Worm (Caenorhabditis elegans) whole organism, young adult: ENCODE measurements around the gene lgc-24.

ENCODE experiments used
- B0019.2 ChIP-seq: fragments of 200-800 bp; sonication (Bioruptor generic); conservative IDR thresholded peaks from 2 replicates; pipeline ENCODE4 v1.3.6; 2022; ENCODE audit warnings: missing genetic modification reagents, missing genetic modification characterization, missing compliant biosample characterization
- B0035.1 ChIP-seq: sonication (generic microtip); optimal IDR thresholded peaks from 2 replicates; lab custom pipeline; 2016; ENCODE audit warnings: missing genetic modification characterization, mild to moderate bottlenecking, missing compliant biosample characterization, missing genotype, missing genetic modification reagents
- C06A6.2 ChIP-seq: fragments of 200-800 bp; sonication (Bioruptor generic); conservative IDR thresholded peaks from 2 replicates; pipeline ENCODE4 v1.3.6; 2022; ENCODE audit warnings: missing genetic modification characterization, missing compliant biosample characterization
- F23B12.7 ChIP-seq: sonication (generic microtip); optimal IDR thresholded peaks from 2 replicates; lab custom pipeline; 2017; ENCODE audit warnings: missing genetic modification characterization, mild to moderate bottlenecking, missing compliant biosample characterization, antibody characterized with exemption, moderate library complexity; ENCODE audit not compliant: insufficient read depth
- F33H1.4 ChIP-seq: fragments of 200-800 bp; sonication (Bioruptor generic); IDR thresholded peaks from 2 replicates; pipeline ENCODE4 v1.3.6; 2022; ENCODE audit warnings: missing genetic modification reagents, missing genetic modification characterization, missing compliant biosample characterization
- F52B5.7 ChIP-seq: sonication (generic microtip); optimal IDR thresholded peaks from 2 replicates; lab custom pipeline; 2016; ENCODE audit warnings: mild to moderate bottlenecking, missing genetic modification characterization, missing compliant biosample characterization
- F55B11.4 ChIP-seq: sonication (generic microtip); optimal IDR thresholded peaks from 2 replicates; lab custom pipeline; 2016; ENCODE audit warnings: missing compliant biosample characterization, missing genetic modification characterization, borderline replicate concordance; ENCODE audit not compliant: insufficient read depth
- K11D2.4 ChIP-seq: fragments of 200-800 bp; sonication (Bioruptor generic); IDR thresholded peaks from 2 replicates; pipeline ENCODE4 v1.3.6; 2022; ENCODE audit warnings: missing genetic modification reagents, missing genetic modification characterization, missing compliant biosample characterization
- T07F8.4 ChIP-seq: sonication (generic microtip); optimal IDR thresholded peaks from 2 replicates; lab custom pipeline; 2016; ENCODE audit warnings: mild to moderate bottlenecking, missing genetic modification characterization, moderate library complexity, missing compliant biosample characterization
- Y67H2A.10 ChIP-seq: fragments of 200-800 bp; sonication (Bioruptor generic); conservative IDR thresholded peaks from 2 replicates; pipeline ENCODE4 v1.3.6; 2022; ENCODE audit warnings: missing genetic modification reagents, missing genetic modification characterization, missing compliant biosample characterization
- akir-1 ChIP-seq: fragments of 200-800 bp; sonication (Bioruptor generic); optimal IDR thresholded peaks from 2 replicates; lab custom pipeline; 2018; ENCODE audit warnings: mild to moderate bottlenecking, missing genetic modification characterization, moderate library complexity, missing compliant biosample characterization
- ama-1 ChIP-seq, 3 experiments: fragments of 150-350 bp in 1 of 3; sonication (generic microtip) in 2 of 3; optimal IDR thresholded peaks; 2 replicates each; lab custom pipeline; 2014 to 2018; ENCODE audit warnings: missing biosample characterization in 2 of 3, missing genetic modification characterization in 2 of 3, missing genetic modification reagents in 2 of 3
- aptf-3 ChIP-seq: fragments of 200-800 bp; sonication (Bioruptor generic); IDR thresholded peaks from 2 replicates; pipeline ENCODE4 v1.3.6; 2022; ENCODE audit warnings: missing genetic modification characterization, missing compliant biosample characterization
- ccch-3 ChIP-seq: fragments of 200-800 bp; sonication (Bioruptor generic); optimal IDR thresholded peaks from 2 replicates; lab custom pipeline; 2018; ENCODE audit warnings: mild to moderate bottlenecking, missing genetic modification characterization, missing compliant biosample characterization
- cebp-1 ChIP-seq, 2 experiments: fragments of 200-800 bp in 1 of 2; sonication (Bioruptor generic) in 1 of 2; sonication (generic microtip) in 1 of 2; IDR thresholded peaks in 1 of 2; optimal IDR thresholded peaks in 1 of 2; 2 replicates each; pipeline versions ENCODE4 v1.3.6 to Lab custom; 2017 to 2022; ENCODE audit warnings: missing compliant biosample characterization in 2 of 2, missing genetic modification characterization in 2 of 2, mild to moderate bottlenecking in 1 of 2, missing genetic modification reagents in 1 of 2, moderate library complexity in 1 of 2
- die-1 ChIP-seq: sonication (generic microtip); optimal IDR thresholded peaks from 2 replicates; lab custom pipeline; 2016; ENCODE audit warnings: missing genotype, mild to moderate bottlenecking, missing genetic modification characterization, missing compliant biosample characterization
- dox-1 ChIP-seq: fragments of 200-800 bp; sonication (Bioruptor generic); IDR thresholded peaks from 2 replicates; pipeline ENCODE4 v1.3.6; 2022; ENCODE audit warnings: missing genetic modification reagents, missing genetic modification characterization, missing compliant biosample characterization
- gei-17 ChIP-seq: fragments of 200-800 bp; sonication (Bioruptor generic); optimal IDR thresholded peaks from 2 replicates; lab custom pipeline; 2018; ENCODE audit warnings: mild to moderate bottlenecking, missing genetic modification characterization, missing compliant biosample characterization
- him-1 ChIP-seq: sonication (generic microtip); optimal IDR thresholded peaks from 2 replicates; lab custom pipeline; 2016; ENCODE audit warnings: missing genotype, missing genetic modification reagents, missing genetic modification characterization, missing compliant biosample characterization
- lin-35 ChIP-seq, 3 experiments: fragments of 150-350 bp in 2 of 3; sonication (generic microtip) in 1 of 3; optimal IDR thresholded peaks; 2 replicates each; lab custom pipeline; 2014 to 2018; ENCODE audit warnings: missing biosample characterization in 3 of 3, missing genetic modification characterization in 3 of 3, missing genetic modification reagents in 3 of 3
- lin-40 ChIP-seq: sonication (generic microtip); optimal IDR thresholded peaks from 2 replicates; lab custom pipeline; 2016; ENCODE audit warnings: missing genetic modification characterization, mild to moderate bottlenecking, missing compliant biosample characterization, missing genotype, missing genetic modification reagents
- madf-6 ChIP-seq: fragments of 200-800 bp; sonication (Bioruptor generic); IDR thresholded peaks from 2 replicates; pipeline ENCODE4 v1.3.6; 2022; ENCODE audit warnings: missing genetic modification reagents, missing genetic modification characterization, missing compliant biosample characterization
- mel-28 ChIP-seq: sonication (generic microtip); optimal IDR thresholded peaks from 2 replicates; lab custom pipeline; 2016; ENCODE audit warnings: borderline replicate concordance, mild to moderate bottlenecking, missing genetic modification characterization, missing compliant biosample characterization
- nfya-1 ChIP-seq: sonication (generic microtip); optimal IDR thresholded peaks from 2 replicates; lab custom pipeline; 2017; ENCODE audit warnings: antibody characterized with exemption, missing compliant biosample characterization, missing genetic modification characterization, borderline replicate concordance; ENCODE audit not compliant: insufficient read depth
- nhr-179 ChIP-seq: sonication (generic microtip); optimal IDR thresholded peaks from 2 replicates; lab custom pipeline; 2016; ENCODE audit warnings: mild to moderate bottlenecking, missing genetic modification characterization, missing compliant biosample characterization
- sdz-38 ChIP-seq: sonication (generic microtip); optimal IDR thresholded peaks from 2 replicates; lab custom pipeline; 2016; ENCODE audit warnings: missing genotype, missing genetic modification characterization, missing compliant biosample characterization
- sptf-2 ChIP-seq: fragments of 200-800 bp; sonication (Bioruptor generic); optimal IDR thresholded peaks from 2 replicates; lab custom pipeline; 2018; ENCODE audit warnings: mild to moderate bottlenecking, missing genetic modification characterization, missing compliant biosample characterization
- xnd-1 ChIP-seq: sonication (generic microtip); optimal IDR thresholded peaks from 2 replicates; lab custom pipeline; 2016; ENCODE audit warnings: missing genotype, missing genetic modification reagents, missing genetic modification characterization, missing compliant biosample characterization
- zfh-2 ChIP-seq: fragments of 200-800 bp; sonication (Bioruptor generic); conservative IDR thresholded peaks from 2 replicates; pipeline ENCODE4 v1.3.6; 2022; ENCODE audit warnings: missing genetic modification reagents, missing genetic modification characterization, missing compliant biosample characterization
- zim-3 ChIP-seq: sonication (generic microtip); optimal IDR thresholded peaks from 2 replicates; lab custom pipeline; 2017; ENCODE audit warnings: mild to moderate bottlenecking, missing genetic modification characterization, moderate library complexity, missing compliant biosample characterization
- ztf-22 ChIP-seq: fragments of 200-800 bp; sonication (Bioruptor generic); optimal IDR thresholded peaks from 2 replicates; lab custom pipeline; 2018; ENCODE audit warnings: mild to moderate bottlenecking, missing genetic modification characterization, moderate library complexity, missing compliant biosample characterization

The lgc-24 gene

ce11 chrX:12086297-12086696 lies 17.9 kb downstream of the lgc-24 start:
- TF ChIP-seq dox-1 = 0 out of 2 replicates have a peak, but pooled peaks have one; percentile 8
- TF ChIP-seq zfh-2 (GFP tag; lab: Robert Waterston, UW) = peak; percentile 69
- TF ChIP-seq B0035.1 (tag; lab: Kevin White, UChicago) = no peak

- TF ChIP-seq K11D2.4 (GFP tag; lab: Robert Waterston, UW) = 0 out of 2 replicates have a peak, but pooled peaks have one; percentile 30
- no peak for TF ChIP-seq F55B11.4
Measured at ce11 chrX:12092621-12093020, 24.3 kb downstream of the lgc-24 start.

- TF ChIP-seq F23B12.7 (no peak), F52B5.7 (tag; lab: Kevin White, UChicago) (no peak), T07F8.4 (tag; lab: Kevin White, UChicago) (no peak), B0019.2 (GFP tag; lab: Robert Waterston, UW) (no peak), lin-40 (no peak), ama-1 (optimal IDR thresholded peaks at IDR 0.05; lab: Kevin White, UChicago) (no peak), ama-1 (GFP tag; optimal IDR thresholded peaks at IDR 0.05; lab: Kevin White, UChicago) (no peak)
Measured at ce11 chrX:12093043-12093442, 24.7 kb downstream of the lgc-24 start, which contains the start of gene W03G11.4. Gene W03G11.4 (minus strand): TSS chrX:12093143.

- TF ChIP-seq aptf-3 (GFP tag; lab: Robert Waterston, UW) (no peak), nfya-1 (tag; lab: Kevin White, UChicago) (no peak), lin-35 (GFP tag; optimal IDR thresholded peaks at IDR 0.05; lab: Kevin White, UChicago) (no peak), cebp-1 (GFP tag; IDR thresholded peaks at IDR 0.05; lab: Robert Waterston, UW) (0 out of 2 replicates have a peak, but pooled peaks have one; percentile 45), cebp-1 (tag; optimal IDR thresholded peaks at IDR 0.05; lab: Kevin White, UChicago) (no peak)
Measured at ce11 chrX:12093992-12094391, 25.6 kb downstream of the lgc-24 start.

ce11 chrX:12095200-12095599 lies 26.9 kb downstream of the lgc-24 start:
- TF ChIP-seq nhr-179 (tag; lab: Kevin White, UChicago) (no peak), madf-6 (GFP tag; lab: Robert Waterston, UW) (no peak), C06A6.2 (no peak), ztf-22 (no peak), xnd-1 (tag; lab: Kevin White, UChicago) (no peak), die-1 (tag; lab: Kevin White, UChicago) (no peak), Y67H2A.10 (GFP tag; lab: Robert Waterston, UW) (no peak), mel-28 (tag; lab: Kevin White, UChicago) (no peak), him-1 (no peak), akir-1 (GFP tag; lab: Kevin White, UChicago) (no peak), ama-1 (optimal IDR thresholded peaks at IDR 0.05; lab: Kevin White, UChicago) (no peak), ama-1 (GFP tag; optimal IDR thresholded peaks at IDR 0.05; lab: Kevin White, UChicago) (no peak), zim-3 (no peak), sptf-2 (GFP tag; lab: Kevin White, UChicago) (no peak), gei-17 (GFP tag; lab: Kevin White, UChicago) (no peak), F33H1.4 (GFP tag; lab: Robert Waterston, UW) (no peak), cebp-1 (GFP tag; IDR thresholded peaks at IDR 0.05; lab: Robert Waterston, UW) (no peak), cebp-1 (tag; optimal IDR thresholded peaks at IDR 0.05; lab: Kevin White, UChicago) (no peak), ccch-3 (GFP tag; lab: Kevin White, UChicago) (no peak), sdz-38 (tag; lab: Kevin White, UChicago) (no peak), K11D2.4 (GFP tag; lab: Robert Waterston, UW) (no peak)
